Fruit fly (Drosophila melanogaster) whole organism, embryonic: ENCODE results near the gene feo.

Source experiments
- Blimp-1 ChIP-seq: fragments of 200-800 bp; sonication (Bioruptor generic); optimal IDR thresholded peaks from 3 replicates; lab custom pipeline; 2018; ENCODE audit warnings: missing biosample characterization, missing genetic modification characterization, mild to moderate bottlenecking, moderate library complexity, missing genetic modification reagents
- CG31365 ChIP-seq: fragments of 200-800 bp; sonication (Bioruptor generic); optimal IDR thresholded peaks from 2 replicates; lab custom pipeline; 2018; ENCODE audit warnings: missing biosample characterization, mild to moderate bottlenecking, missing genetic modification characterization
- CG32772 ChIP-seq: fragments of 200-800 bp; sonication (Bioruptor generic); IDR thresholded peaks from 2 replicates; pipeline ENCODE4 v1.3.6; 2022; ENCODE audit warnings: missing biosample characterization, missing genetic modification characterization
- Dp ChIP-seq: fragments of 200-800 bp; sonication (Bioruptor generic); optimal IDR thresholded peaks from 2 replicates; lab custom pipeline; 2018; ENCODE audit warnings: missing biosample characterization, mild to moderate bottlenecking, missing genetic modification characterization, moderate library complexity
- HLH4C ChIP-seq: fragments of 200-800 bp; sonication (Bioruptor generic); IDR thresholded peaks from 3 replicates; pipeline ENCODE4 v1.3.6; 2022; ENCODE audit warnings: missing biosample characterization, missing genetic modification characterization; ENCODE audit not compliant: partially characterized antibody
- grn ChIP-seq: fragments of 200-800 bp; sonication (Bioruptor generic); optimal IDR thresholded peaks from 3 replicates; lab custom pipeline; 2017; ENCODE audit warnings: missing biosample characterization, missing genetic modification characterization
- pan ChIP-seq, 4 experiments: fragments of >200 bp in 3 of 4; fragments of 200-800 bp in 1 of 4; sonication (Bioruptor generic) in 1 of 4; optimal IDR thresholded peaks in 3 of 4; IDR thresholded peaks in 1 of 4; 2 replicates each; pipeline versions ENCODE4 v1.3.6 to Lab custom; 2017 to 2022; ENCODE audit warnings: missing biosample characterization in 2 of 4, missing genetic modification characterization in 2 of 4, mixed read lengths in 1 of 4
- rib ChIP-seq: fragments of 200-800 bp; sonication (Bioruptor generic); IDR thresholded peaks from 2 replicates; pipeline ENCODE4 v1.3.6; 2022; ENCODE audit warnings: missing biosample characterization, missing genetic modification characterization
- yki ChIP-seq: fragments of >200 bp; optimal IDR thresholded peaks from 3 replicates; lab custom pipeline; 2018

DNA sequence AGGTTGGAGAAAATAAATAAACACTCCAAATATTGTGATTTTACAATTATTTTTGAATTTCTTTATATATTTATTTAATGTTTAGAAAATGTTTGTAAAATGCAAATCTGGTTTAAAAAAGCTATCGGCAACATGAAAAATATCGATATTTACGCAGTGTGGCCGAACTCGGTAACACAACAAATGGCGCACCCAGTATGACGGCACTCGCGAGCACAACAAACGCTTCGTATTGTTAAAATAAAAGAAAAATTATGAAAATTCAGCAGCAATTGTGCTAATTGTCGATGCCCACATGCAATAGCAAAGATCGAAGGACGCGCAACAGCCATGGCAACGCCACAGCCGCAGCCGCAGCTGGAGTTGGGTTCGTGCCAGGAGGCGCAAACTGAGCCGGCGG, 6.1 kb downstream of the feo start, which contains the start of gene CG2202:
- TF ChIP-seq yki (lab: Kevin White, UChicago) (no peak), CG31365 (tag; lab: Kevin White, UChicago) (no peak), CG32772 (GFP tag; lab: Robert Waterston, UW) (no peak), rib (GFP tag; lab: Robert Waterston, UW) (no peak), pan (optimal IDR thresholded peaks at IDR 0.05; lab: Kevin White, UChicago) (no peak), pan (GFP tag; optimal IDR thresholded peaks at IDR 0.05 in 1 of 2, IDR thresholded peaks at IDR 0.05 in 1 of 2) (no peak), Dp (peak; percentile 56), grn (GFP tag; lab: Kevin White, UChicago) (no peak), Blimp-1 (no peak), HLH4C (GFP tag; lab: Robert Waterston, UW) (peak; percentile 68; the same call in 2 of the 3 replicates)
